Worm (Caenorhabditis elegans) whole organism, L3 larva: ENCODE measurements around the gene unc-3.

ENCODE experiments used
- R02D3.7 ChIP-seq: fragments of 150-350 bp; optimal IDR thresholded peaks from 2 replicates; lab custom pipeline; 2014; ENCODE audit warnings: missing biosample characterization, missing genetic modification characterization
- ZK546.5 ChIP-seq: sonication (generic microtip); optimal IDR thresholded peaks from 2 replicates; lab custom pipeline; 2017; ENCODE audit warnings: missing biosample characterization, missing genetic modification characterization
- aly-2 ChIP-seq: fragments of 150-350 bp; optimal IDR thresholded peaks from 2 replicates; lab custom pipeline; 2014; ENCODE audit warnings: missing biosample characterization, missing genetic modification characterization
- ama-1 ChIP-seq: fragments of 150-350 bp; optimal IDR thresholded peaks from 2 replicates; lab custom pipeline; 2018
- ceh-16 ChIP-seq: sonication (generic microtip); optimal IDR thresholded peaks from 2 replicates; lab custom pipeline; 2017; ENCODE audit warnings: missing biosample characterization, missing genetic modification characterization
- ceh-28 ChIP-seq: fragments of 150-350 bp; optimal IDR thresholded peaks from 2 replicates; lab custom pipeline; 2014; ENCODE audit warnings: missing biosample characterization, missing genetic modification reagents, missing genetic modification characterization
- ceh-82 ChIP-seq: fragments of 150-350 bp; optimal IDR thresholded peaks from 2 replicates; lab custom pipeline; 2014; ENCODE audit warnings: missing biosample characterization, missing genetic modification characterization
- ceh-9 ChIP-seq: sonication (generic microtip); optimal IDR thresholded peaks from 2 replicates; lab custom pipeline; 2018; ENCODE audit warnings: missing biosample characterization, missing genetic modification characterization
- daf-12 ChIP-seq: fragments of 150-350 bp; optimal IDR thresholded peaks from 2 replicates; lab custom pipeline; 2014; ENCODE audit warnings: missing biosample characterization, missing genetic modification reagents, missing genetic modification characterization
- egl-27 ChIP-seq: sonication (generic microtip); optimal IDR thresholded peaks from 4 replicates; lab custom pipeline; 2017; ENCODE audit warnings: missing biosample characterization, missing genetic modification reagents, missing genetic modification characterization
- egl-5 ChIP-seq: fragments of 150-350 bp; optimal IDR thresholded peaks from 2 replicates; lab custom pipeline; 2017; ENCODE audit warnings: missing biosample characterization, missing genetic modification reagents, missing genetic modification characterization, inconsistent platforms
- elt-1 ChIP-seq: fragments of 150-350 bp; optimal IDR thresholded peaks from 2 replicates; lab custom pipeline; 2014; ENCODE audit warnings: missing biosample characterization, missing genetic modification characterization
- elt-2 ChIP-seq: sonication (generic microtip); optimal IDR thresholded peaks from 2 replicates; lab custom pipeline; 2016; ENCODE audit warnings: missing genetic modification reagents, mild to moderate bottlenecking, missing genetic modification characterization, missing compliant biosample characterization
- elt-3 ChIP-seq, 3 experiments: fragments of 150-350 bp in 1 of 3; sonication (generic microtip) in 2 of 3; optimal IDR thresholded peaks; 2 replicates in 2 of 3; 4 replicates in 1 of 3; lab custom pipeline; 2014 to 2017; ENCODE audit warnings: missing biosample characterization in 3 of 3, missing genetic modification characterization in 3 of 3
- eor-1 ChIP-seq, 2 experiments: fragments of 150-350 bp; optimal IDR thresholded peaks; 2 replicates each; lab custom pipeline; 2014 to 2018; ENCODE audit warnings: missing biosample characterization in 2 of 2, missing genetic modification characterization in 2 of 2
- fkh-10 ChIP-seq: sonication (generic microtip); optimal IDR thresholded peaks from 2 replicates; lab custom pipeline; 2017; ENCODE audit warnings: missing biosample characterization, missing genetic modification reagents, missing genetic modification characterization
- fkh-2 ChIP-seq: fragments of 150-350 bp; optimal IDR thresholded peaks from 2 replicates; lab custom pipeline; 2014; ENCODE audit warnings: missing biosample characterization, missing genetic modification reagents, missing genetic modification characterization
- fos-1 ChIP-seq: fragments of 150-350 bp; optimal IDR thresholded peaks from 2 replicates; lab custom pipeline; 2014; ENCODE audit warnings: missing biosample characterization, missing genetic modification characterization
- hmg-11 ChIP-seq: sonication (generic microtip); optimal IDR thresholded peaks from 2 replicates; lab custom pipeline; 2016; ENCODE audit warnings: missing genetic modification characterization, missing compliant biosample characterization
- jun-1 ChIP-seq: fragments of 150-350 bp; optimal IDR thresholded peaks from 2 replicates; lab custom pipeline; 2014; ENCODE audit warnings: missing biosample characterization, missing genetic modification reagents, missing genetic modification characterization
- lin-15B ChIP-seq: fragments of 150-350 bp; optimal IDR thresholded peaks from 2 replicates; lab custom pipeline; 2014; ENCODE audit warnings: missing biosample characterization, missing genetic modification characterization
- lin-39 ChIP-seq: fragments of 150-350 bp; optimal IDR thresholded peaks from 2 replicates; lab custom pipeline; 2018; ENCODE audit warnings: missing biosample characterization, missing genetic modification reagents, missing genetic modification characterization
- lsy-12 ChIP-seq: sonication (generic microtip); optimal IDR thresholded peaks from 2 replicates; lab custom pipeline; 2016; ENCODE audit warnings: mild to moderate bottlenecking, missing genetic modification characterization, missing compliant biosample characterization
- mdl-1 ChIP-seq: fragments of 150-350 bp; optimal IDR thresholded peaks from 2 replicates; lab custom pipeline; 2014; ENCODE audit warnings: missing biosample characterization, missing genetic modification characterization
- mml-1 ChIP-seq: fragments of 150-350 bp; sonication (generic microtip); optimal IDR thresholded peaks from 3 replicates; lab custom pipeline; 2014; ENCODE audit warnings: missing biosample characterization, missing genetic modification characterization
- nfya-1 ChIP-seq: sonication (generic microtip); optimal IDR thresholded peaks from 2 replicates; lab custom pipeline; 2017; ENCODE audit warnings: missing genetic modification characterization, mild to moderate bottlenecking, missing compliant biosample characterization, antibody characterized with exemption, moderate library complexity; ENCODE audit not compliant: insufficient read depth
- nhr-11 ChIP-seq: fragments of 150-350 bp; optimal IDR thresholded peaks from 2 replicates; lab custom pipeline; 2014; ENCODE audit warnings: missing biosample characterization, missing genetic modification characterization
- nhr-12 ChIP-seq: fragments of 150-350 bp; optimal IDR thresholded peaks from 2 replicates; lab custom pipeline; 2014; ENCODE audit warnings: missing biosample characterization, missing genetic modification characterization
- nhr-23 ChIP-seq: fragments of 150-350 bp; optimal IDR thresholded peaks from 2 replicates; lab custom pipeline; 2014; ENCODE audit warnings: missing biosample characterization, missing genetic modification reagents, missing genetic modification characterization
- nhr-237 ChIP-seq: fragments of 150-350 bp; optimal IDR thresholded peaks from 2 replicates; lab custom pipeline; 2014; ENCODE audit warnings: missing biosample characterization, missing genetic modification characterization
- nhr-25 ChIP-seq: sonication (generic microtip); optimal IDR thresholded peaks from 2 replicates; lab custom pipeline; 2017; ENCODE audit warnings: missing biosample characterization, missing genetic modification characterization
- nhr-28 ChIP-seq: fragments of 150-350 bp; optimal IDR thresholded peaks from 2 replicates; lab custom pipeline; 2014; ENCODE audit warnings: missing biosample characterization, missing genetic modification characterization
- nhr-43 ChIP-seq: sonication (generic microtip); optimal IDR thresholded peaks from 2 replicates; lab custom pipeline; 2016; ENCODE audit warnings: mild to moderate bottlenecking, missing genetic modification characterization, missing compliant biosample characterization; ENCODE audit not compliant: poor library complexity, severe bottlenecking
- nhr-67 ChIP-seq: fragments of 150-350 bp; optimal IDR thresholded peaks from 2 replicates; lab custom pipeline; 2014; ENCODE audit warnings: missing biosample characterization, missing genetic modification characterization
- nhr-76 ChIP-seq: fragments of 150-350 bp; sonication (generic microtip); optimal IDR thresholded peaks from 5 replicates; lab custom pipeline; 2014; ENCODE audit warnings: missing biosample characterization, missing genetic modification characterization
- nhr-77 ChIP-seq: fragments of 150-350 bp; optimal IDR thresholded peaks from 2 replicates; lab custom pipeline; 2014; ENCODE audit warnings: missing biosample characterization, missing genetic modification characterization
- pha-4 ChIP-seq: fragments of 150-350 bp; optimal IDR thresholded peaks from 2 replicates; lab custom pipeline; 2014; ENCODE audit warnings: missing biosample characterization, missing genetic modification reagents, missing genetic modification characterization
- pqm-1 ChIP-seq: fragments of 150-350 bp; optimal IDR thresholded peaks from 2 replicates; lab custom pipeline; 2017; ENCODE audit warnings: missing biosample characterization, missing genetic modification characterization, inconsistent platforms
- sea-2 ChIP-seq: fragments of 150-350 bp; sonication (generic microtip); optimal IDR thresholded peaks from 4 replicates; lab custom pipeline; 2014; ENCODE audit warnings: missing biosample characterization, missing genetic modification reagents, missing genetic modification characterization
- skn-1 ChIP-seq: fragments of 150-350 bp; optimal IDR thresholded peaks from 2 replicates; lab custom pipeline; 2014; ENCODE audit warnings: missing biosample characterization, missing genetic modification characterization
- snpc-4 ChIP-seq: fragments of 150-350 bp; optimal IDR thresholded peaks from 2 replicates; lab custom pipeline; 2014; ENCODE audit warnings: missing biosample characterization, missing genetic modification characterization
- tbx-2 ChIP-seq: sonication (generic microtip); optimal IDR thresholded peaks from 2 replicates; lab custom pipeline; 2016; ENCODE audit warnings: mild to moderate bottlenecking, missing genetic modification characterization, missing compliant biosample characterization
- unc-39 ChIP-seq: sonication (generic microtip); optimal IDR thresholded peaks from 4 replicates; lab custom pipeline; 2017; ENCODE audit warnings: missing biosample characterization, missing genetic modification characterization
- unc-62 ChIP-seq: fragments of 150-350 bp; sonication (generic microtip); optimal IDR thresholded peaks from 4 replicates; lab custom pipeline; 2014; ENCODE audit warnings: missing biosample characterization, missing genetic modification reagents, missing genetic modification characterization
- zag-1 ChIP-seq: fragments of 150-350 bp; optimal IDR thresholded peaks from 2 replicates; lab custom pipeline; 2014; ENCODE audit warnings: missing biosample characterization, missing genetic modification characterization
- ztf-11 ChIP-seq: fragments of 150-350 bp; optimal IDR thresholded peaks from 2 replicates; lab custom pipeline; 2014; ENCODE audit warnings: missing biosample characterization, missing genetic modification characterization
- ztf-4 ChIP-seq: fragments of 150-350 bp; optimal IDR thresholded peaks from 2 replicates; lab custom pipeline; 2014; ENCODE audit warnings: missing biosample characterization, missing genetic modification characterization

Gene unc-3

ce11 chrX:14824490-14825050 is 51.2 kb downstream of the unc-3 start, which contains the start of gene mbk-1:
Gene mbk-1 (minus strand): TSS chrX:14824540.
- TF ChIP-seq ceh-9 (tag; lab: Kevin White, UChicago) = no peak
- no peak for TF ChIP-seq fkh-2 (tag; lab: Kevin White, UChicago)
- no peak for TF ChIP-seq ZK546.5 (tag; lab: Kevin White, UChicago)
- TF ChIP-seq ceh-16 (tag; lab: Kevin White, UChicago) = no peak
- TF ChIP-seq lsy-12 (tag; lab: Kevin White, UChicago) = no peak
- peak; percentile 26 for TF ChIP-seq tbx-2 (tag; lab: Kevin White, UChicago)
- peak; percentile 22 for TF ChIP-seq nhr-43 (tag; lab: Kevin White, UChicago)
- TF ChIP-seq elt-2 (tag; lab: Kevin White, UChicago) = peak; percentile 73
- peak; percentile 51 for TF ChIP-seq jun-1 (tag; lab: Kevin White, UChicago)
- TF ChIP-seq pha-4 = peak; percentile 90
- TF ChIP-seq lin-15B (tag; lab: Kevin White, UChicago) = peak; percentile 49
- peak; percentile 59 for TF ChIP-seq nhr-23 (tag; lab: Kevin White, UChicago)
- no peak for TF ChIP-seq zag-1 (tag; lab: Kevin White, UChicago)
- no peak for TF ChIP-seq fkh-10 (GFP tag; lab: Kevin White, UChicago)
- TF ChIP-seq mdl-1 (tag; lab: Kevin White, UChicago) = peak; percentile 26
- no peak for TF ChIP-seq nhr-77 (tag; lab: Kevin White, UChicago)
- no peak for TF ChIP-seq R02D3.7 (tag; lab: Kevin White, UChicago)
- TF ChIP-seq nhr-28 (tag; lab: Kevin White, UChicago) = no peak
- no peak for TF ChIP-seq unc-62 (GFP tag; lab: Kevin White, UChicago)
- TF ChIP-seq elt-1 (tag; lab: Kevin White, UChicago) = no peak
- no peak for TF ChIP-seq nhr-12 (tag; lab: Kevin White, UChicago)
- TF ChIP-seq nhr-25 (tag; lab: Kevin White, UChicago) = peak; percentile 76
- TF ChIP-seq aly-2 (tag; lab: Kevin White, UChicago) = no peak
- no peak for TF ChIP-seq unc-39 (tag; lab: Kevin White, UChicago)
- TF ChIP-seq hmg-11 (tag; lab: Kevin White, UChicago) = peak; percentile 81
- TF ChIP-seq ceh-82 (tag; lab: Kevin White, UChicago) = no peak
- no peak for TF ChIP-seq daf-12
- no peak for TF ChIP-seq nhr-76 (tag; lab: Kevin White, UChicago)
- TF ChIP-seq egl-27 (tag; lab: Kevin White, UChicago) = no peak
- TF ChIP-seq ceh-28 = peak; percentile 26
- no peak for TF ChIP-seq eor-1 (tag; optimal IDR thresholded peaks at IDR 0.05; lab: Kevin White, UChicago)
- TF ChIP-seq nhr-237 (tag; lab: Kevin White, UChicago) = no peak
- TF ChIP-seq nhr-11 (tag; lab: Kevin White, UChicago) = no peak
- no peak for TF ChIP-seq ztf-4 (tag; lab: Kevin White, UChicago)
- TF ChIP-seq skn-1 = no peak
- TF ChIP-seq ama-1 = peak; percentile 37
- no peak for TF ChIP-seq sea-2 (GFP tag; lab: Kevin White, UChicago)
- no peak for TF ChIP-seq ztf-11 (tag; lab: Kevin White, UChicago)
- peak; percentile 80 for TF ChIP-seq nfya-1 (tag; lab: Kevin White, UChicago)
- no peak for TF ChIP-seq nhr-67 (tag; lab: Kevin White, UChicago)
- peak; percentile 35 for TF ChIP-seq snpc-4 (tag; lab: Kevin White, UChicago)
- peak; percentile 63 for TF ChIP-seq egl-5 (tag; lab: Kevin White, UChicago)
- TF ChIP-seq mml-1 = no peak
- TF ChIP-seq elt-3 (tag; optimal IDR thresholded peaks at IDR 0.05; lab: Kevin White, UChicago) = no peak
- no peak for TF ChIP-seq fos-1 (tag; lab: Kevin White, UChicago)
- TF ChIP-seq lin-39 (tag; lab: Kevin White, UChicago) = peak; percentile 81
- peak; percentile 47 for TF ChIP-seq pqm-1 (tag; lab: Kevin White, UChicago)
- TF ChIP-seq, all 47 proteins: peak for 17
